Fruit fly (Drosophila melanogaster) whole organism, embryonic: ENCODE measurements around the gene Pino.
A peak's percentile ranks its signal among the peaks of the same experiment; 100 is the strongest.

Experiments used
- Antp ChIP-seq: fragments of 200-800 bp; sonication (Bioruptor generic); optimal IDR thresholded peaks from 3 replicates; lab custom pipeline; 2016; ENCODE audit warnings: missing biosample characterization, missing genetic modification characterization
- Atf-2 ChIP-seq: fragments of 200-800 bp; sonication (Bioruptor generic); optimal IDR thresholded peaks from 2 replicates; lab custom pipeline; 2016; ENCODE audit warnings: missing biosample characterization, missing genetic modification characterization
- Awh ChIP-seq: fragments of 200-800 bp; sonication (Bioruptor generic); IDR thresholded peaks from 2 replicates; pipeline ENCODE4, ENCODE4 v1.3.6; 2022; ENCODE audit warnings: missing biosample characterization, missing genetic modification characterization
- B-H1 ChIP-seq: fragments of 200-800 bp; sonication (Bioruptor generic); IDR thresholded peaks from 3 replicates; pipeline ENCODE4 v1.3.6; 2022; ENCODE audit warnings: missing biosample characterization, missing genetic modification characterization
- CG10147 ChIP-seq: fragments of 200-800 bp; sonication (Bioruptor generic); optimal IDR thresholded peaks from 2 replicates; lab custom pipeline; 2019; ENCODE audit warnings: missing biosample characterization, mild to moderate bottlenecking, missing genetic modification characterization, moderate library complexity
- CG10565 ChIP-seq: fragments of 200-800 bp; sonication (Bioruptor generic); optimal IDR thresholded peaks from 3 replicates; lab custom pipeline; 2016; ENCODE audit warnings: missing biosample characterization, mild to moderate bottlenecking, missing genetic modification characterization
- CG11695 ChIP-seq: fragments of 200-800 bp; sonication (Bioruptor generic); IDR thresholded peaks from 3 replicates; pipeline ENCODE4 v1.3.6; 2022; ENCODE audit warnings: missing biosample characterization, missing genetic modification characterization
- CG13287 ChIP-seq: fragments of 200-800 bp; sonication (Bioruptor generic); IDR thresholded peaks from 2 replicates; pipeline ENCODE4 v1.3.6; 2022; ENCODE audit warnings: missing biosample characterization, missing genetic modification characterization; ENCODE audit not compliant: partially characterized antibody
- CG13296 ChIP-seq: fragments of 200-800 bp; sonication (Bioruptor generic); optimal IDR thresholded peaks from 3 replicates; lab custom pipeline; 2018; ENCODE audit warnings: missing biosample characterization, mild to moderate bottlenecking, missing genetic modification characterization
- CG13775 ChIP-seq: fragments of 200-800 bp; sonication (Bioruptor generic); optimal IDR thresholded peaks from 3 replicates; lab custom pipeline; 2017; ENCODE audit warnings: missing biosample characterization, mild to moderate bottlenecking, missing genetic modification characterization
- CG15269 ChIP-seq: fragments of 200-800 bp; sonication (Bioruptor generic); optimal IDR thresholded peaks from 2 replicates; lab custom pipeline; 2018; ENCODE audit warnings: missing biosample characterization, mild to moderate bottlenecking, missing genetic modification characterization, moderate library complexity
- CG15696 ChIP-seq: fragments of 200-800 bp; sonication (Bioruptor generic); optimal IDR thresholded peaks from 2 replicates; lab custom pipeline; 2019; ENCODE audit warnings: missing biosample characterization, mild to moderate bottlenecking, missing genetic modification characterization, moderate library complexity
- CG16863 ChIP-seq: fragments of 200-800 bp; sonication (Bioruptor generic); optimal IDR thresholded peaks from 3 replicates; lab custom pipeline; 2016; ENCODE audit warnings: missing biosample characterization, missing genetic modification characterization
- CG18764 ChIP-seq: fragments of 200-800 bp; sonication (Bioruptor generic); optimal IDR thresholded peaks from 3 replicates; lab custom pipeline; 2016; ENCODE audit warnings: missing biosample characterization, missing genetic modification characterization
- CG2202 ChIP-seq: fragments of 200-800 bp; sonication (Bioruptor generic); optimal IDR thresholded peaks from 2 replicates; lab custom pipeline; 2018; ENCODE audit warnings: missing biosample characterization, mild to moderate bottlenecking, missing genetic modification characterization
- CG2712 ChIP-seq: fragments of 200-800 bp; optimal IDR thresholded peaks from 3 replicates; lab custom pipeline; 2019; ENCODE audit warnings: missing biosample characterization, mild to moderate bottlenecking, missing genetic modification characterization, moderate library complexity
- CG2889 ChIP-seq: fragments of 200-800 bp; sonication (Bioruptor generic); IDR thresholded peaks from 3 replicates; pipeline ENCODE4 v1.3.6; 2022; ENCODE audit warnings: missing biosample characterization, missing genetic modification characterization
- CG4282 ChIP-seq: fragments of 200-800 bp; sonication (Bioruptor generic); optimal IDR thresholded peaks from 2 replicates; lab custom pipeline; 2016; ENCODE audit warnings: missing biosample characterization, missing genetic modification characterization
- CG5953 ChIP-seq: fragments of 200-800 bp; sonication (Bioruptor generic); IDR thresholded peaks from 2 replicates; pipeline ENCODE4 v1.3.6; 2022; ENCODE audit warnings: missing biosample characterization, missing genetic modification characterization
- CG6654 ChIP-seq: fragments of 200-800 bp; sonication (Bioruptor generic); optimal IDR thresholded peaks from 2 replicates; lab custom pipeline; 2017; ENCODE audit warnings: missing biosample characterization, mild to moderate bottlenecking, missing genetic modification characterization
- CG6683 ChIP-seq: fragments of 200-800 bp; sonication (Bioruptor generic); optimal IDR thresholded peaks from 2 replicates; lab custom pipeline; 2017; ENCODE audit warnings: missing biosample characterization, mild to moderate bottlenecking, missing genetic modification characterization, missing genetic modification reagents
- CG6689 ChIP-seq: fragments of 200-800 bp; sonication (Bioruptor generic); IDR thresholded peaks from 2 replicates; pipeline ENCODE4 v1.3.6; 2022; ENCODE audit warnings: missing biosample characterization, missing genetic modification characterization
- CG7987 ChIP-seq: fragments of 200-800 bp; sonication (Bioruptor generic); optimal IDR thresholded peaks from 2 replicates; lab custom pipeline; 2018; ENCODE audit warnings: missing biosample characterization, mild to moderate bottlenecking, missing genetic modification characterization, moderate library complexity
- CG9215 ChIP-seq: fragments of 200-800 bp; sonication (Bioruptor generic); IDR thresholded peaks from 2 replicates; pipeline ENCODE4 v1.3.6; 2022; ENCODE audit warnings: missing biosample characterization, missing genetic modification characterization
- Drgx ChIP-seq: fragments of 200-800 bp; sonication (Bioruptor generic); IDR thresholded peaks from 2 replicates; pipeline ENCODE4 v1.3.6; 2022; ENCODE audit warnings: missing biosample characterization, missing genetic modification characterization
- MBD-R2 ChIP-seq: fragments of 200-800 bp; sonication (Bioruptor generic); IDR thresholded peaks from 2 replicates; pipeline ENCODE4 v1.3.6; 2022; ENCODE audit warnings: missing biosample characterization, missing genetic modification characterization
- Meics ChIP-seq: fragments of 200-800 bp; sonication (Bioruptor generic); optimal IDR thresholded peaks from 2 replicates; lab custom pipeline; 2017; ENCODE audit warnings: missing biosample characterization, mild to moderate bottlenecking, missing genetic modification characterization
- Mrtf ChIP-seq: fragments of 200-800 bp; sonication (Bioruptor generic); IDR thresholded peaks from 3 replicates; pipeline ENCODE4 v1.3.6; 2022; ENCODE audit warnings: missing biosample characterization, missing genetic modification characterization
- Nf-YB ChIP-seq: fragments of 200-800 bp; sonication (Bioruptor generic); optimal IDR thresholded peaks from 3 replicates; lab custom pipeline; 2019; ENCODE audit warnings: missing biosample characterization, mild to moderate bottlenecking, missing genetic modification characterization, moderate library complexity
- Nf-YC ChIP-seq: fragments of 200-800 bp; optimal IDR thresholded peaks from 3 replicates; lab custom pipeline; 2019; ENCODE audit warnings: missing biosample characterization, mild to moderate bottlenecking, missing genetic modification characterization, moderate library complexity
- NfI ChIP-seq: fragments of 200-800 bp; sonication (Bioruptor generic); optimal IDR thresholded peaks from 3 replicates; lab custom pipeline; 2018; ENCODE audit warnings: missing biosample characterization, mild to moderate bottlenecking, missing genetic modification characterization, moderate library complexity
- Oaz ChIP-seq: fragments of 200-800 bp; sonication (Bioruptor generic); IDR thresholded peaks from 2 replicates; pipeline ENCODE4 v1.3.6; 2022; ENCODE audit warnings: missing biosample characterization, missing genetic modification characterization
- Oli ChIP-seq: fragments of 200-800 bp; sonication (Bioruptor generic); optimal IDR thresholded peaks from 2 replicates; lab custom pipeline; 2018; ENCODE audit warnings: missing biosample characterization, mild to moderate bottlenecking, missing genetic modification characterization, moderate library complexity
- Opbp ChIP-seq: fragments of 200-800 bp; sonication (Bioruptor generic); IDR thresholded peaks from 3 replicates; pipeline ENCODE4 v1.3.6; 2022; ENCODE audit warnings: missing biosample characterization, missing genetic modification characterization; ENCODE audit not compliant: partially characterized antibody
- Rfx ChIP-seq: fragments of 200-800 bp; sonication (Bioruptor generic); IDR thresholded peaks from 2 replicates; pipeline ENCODE4 v1.3.6; 2022; ENCODE audit warnings: missing biosample characterization, missing genetic modification characterization
- Sox102F ChIP-seq: fragments of 200-800 bp; sonication (Bioruptor generic); optimal IDR thresholded peaks from 2 replicates; lab custom pipeline; 2018; ENCODE audit warnings: missing biosample characterization, mild to moderate bottlenecking, missing genetic modification characterization, moderate library complexity
- Xbp1 ChIP-seq: fragments of 200-800 bp; sonication (Bioruptor generic); optimal IDR thresholded peaks from 3 replicates; lab custom pipeline; 2016; ENCODE audit warnings: missing biosample characterization, mild to moderate bottlenecking, missing genetic modification characterization
- ci ChIP-seq: fragments of 200-800 bp; sonication (Bioruptor generic); IDR thresholded peaks from 3 replicates; pipeline ENCODE4 v1.3.6; 2022; ENCODE audit warnings: missing biosample characterization, missing genetic modification characterization
- crol ChIP-seq: fragments of 200-800 bp; sonication (Bioruptor generic); IDR thresholded peaks from 2 replicates; pipeline ENCODE4 v1.3.6; 2022; ENCODE audit warnings: missing biosample characterization, missing genetic modification characterization
- crp ChIP-seq, 2 experiments: fragments of 200-800 bp; sonication (Bioruptor generic); optimal IDR thresholded peaks; 2 replicates in 1 of 2; 3 replicates in 1 of 2; lab custom pipeline; 2017; ENCODE audit warnings: missing biosample characterization in 2 of 2, missing genetic modification characterization in 2 of 2, mild to moderate bottlenecking in 1 of 2, moderate library complexity in 1 of 2
- fd102C ChIP-seq: fragments of 200-800 bp; sonication (Bioruptor generic); optimal IDR thresholded peaks from 2 replicates; lab custom pipeline; 2018; ENCODE audit warnings: missing biosample characterization, mild to moderate bottlenecking, missing genetic modification characterization, moderate library complexity
- fu2 ChIP-seq: fragments of 200-800 bp; sonication (Bioruptor generic); optimal IDR thresholded peaks from 2 replicates; lab custom pipeline; 2016; ENCODE audit warnings: missing biosample characterization, missing genetic modification characterization
- gcm2 ChIP-seq: fragments of 200-800 bp; sonication (Bioruptor generic); optimal IDR thresholded peaks from 2 replicates; lab custom pipeline; 2016; ENCODE audit warnings: missing biosample characterization, missing genetic modification characterization
- gfzf ChIP-seq: fragments of 200-800 bp; sonication (Bioruptor generic); optimal IDR thresholded peaks from 2 replicates; lab custom pipeline; 2016; ENCODE audit warnings: missing biosample characterization, mild to moderate bottlenecking, missing genetic modification characterization, moderate library complexity
- her ChIP-seq: fragments of 200-800 bp; sonication (Bioruptor generic); optimal IDR thresholded peaks from 2 replicates; lab custom pipeline; 2016; ENCODE audit warnings: missing biosample characterization, missing genetic modification characterization
- lbe ChIP-seq: fragments of 200-800 bp; sonication (Bioruptor generic); optimal IDR thresholded peaks from 2 replicates; lab custom pipeline; 2016; ENCODE audit warnings: missing biosample characterization, mild to moderate bottlenecking, missing genetic modification characterization
- lmd ChIP-seq: fragments of 200-800 bp; sonication (Bioruptor generic); IDR thresholded peaks from 2 replicates; pipeline ENCODE4 v1.3.6; 2022; ENCODE audit warnings: missing biosample characterization, missing genetic modification characterization
- nom ChIP-seq: fragments of 200-800 bp; sonication (Bioruptor generic); optimal IDR thresholded peaks from 2 replicates; lab custom pipeline; 2017; ENCODE audit warnings: missing biosample characterization, missing genetic modification characterization, mild to moderate bottlenecking, moderate library complexity, missing genetic modification reagents
- ranshi ChIP-seq: fragments of 200-800 bp; sonication (Bioruptor generic); IDR thresholded peaks from 2 replicates; pipeline ENCODE4 v1.3.6; 2022; ENCODE audit warnings: missing biosample characterization, missing genetic modification characterization
- slp2 ChIP-seq: fragments of 200-800 bp; sonication (Bioruptor generic); optimal IDR thresholded peaks from 2 replicates; lab custom pipeline; 2016; ENCODE audit warnings: missing biosample characterization, missing genetic modification characterization
- tup ChIP-seq: fragments of 200-800 bp; sonication (Bioruptor generic); optimal IDR thresholded peaks from 2 replicates; lab custom pipeline; 2016; ENCODE audit warnings: missing biosample characterization, mild to moderate bottlenecking, missing genetic modification characterization, moderate library complexity

Gene Pino

DNA sequence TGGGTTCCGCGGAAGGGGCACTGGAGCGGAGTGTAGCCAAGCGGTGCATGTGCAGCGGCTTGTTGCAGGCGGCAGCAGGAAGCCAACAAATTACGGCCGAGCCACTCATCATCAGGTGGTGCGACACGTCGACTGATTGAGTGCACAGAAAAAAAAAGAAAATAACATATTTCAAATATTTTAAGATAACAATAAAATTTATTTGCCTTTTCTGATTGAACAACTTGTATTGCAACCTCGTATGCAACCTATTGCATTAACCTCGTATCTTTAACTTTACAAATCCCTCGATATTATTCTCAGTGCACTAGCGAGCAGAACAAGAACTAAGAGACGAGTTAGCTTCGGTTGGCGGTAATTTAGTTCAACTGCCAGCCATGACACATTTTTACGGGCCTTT, 58.4 kb downstream of the Pino start (continued):
- TF ChIP-seq CG11695 (GFP tag; lab: Robert Waterston, UW) (peak; percentile 47; the same call in 1 of the 3 replicates), CG9215 (no peak; the same call in 1 of the 2 replicates), CG5953 (GFP tag; lab: Robert Waterston, UW) (no peak), CG2202 (tag; lab: Kevin White, UChicago) (peak; percentile 30), Nf-YB (no peak), CG7987 (GFP tag; lab: Kevin White, UChicago) (no peak), her (GFP tag; lab: Kevin White, UChicago) (no peak), Meics (GFP tag; lab: Kevin White, UChicago) (no peak), CG15696 (tag; lab: Kevin White, UChicago) (peak; percentile 37), tup (GFP tag; lab: Kevin White, UChicago) (no peak), Oli (tag; lab: Kevin White, UChicago) (peak; percentile 16), CG2889 (GFP tag; lab: Robert Waterston, UW) (no peak), Atf-2 (no peak), Drgx (GFP tag; lab: Robert Waterston, UW) (peak; percentile 74), ranshi (no peak), CG13296 (no peak), lbe (GFP tag; lab: Kevin White, UChicago) (no peak), nom (GFP tag; lab: Kevin White, UChicago) (no peak), CG4282 (no peak), fu2 (GFP tag; lab: Kevin White, UChicago) (no peak), B-H1 (GFP tag; lab: Robert Waterston, UW) (no peak), Awh (GFP tag; lab: Robert Waterston, UW) (0 out of 2 replicates have a peak, but pooled peaks have one; percentile 20), Mrtf (no peak), CG10147 (GFP tag; lab: Kevin White, UChicago) (no peak), fd102C (no peak), Xbp1 (GFP tag; lab: Kevin White, UChicago) (peak; percentile 28), CG18764 (GFP tag; lab: Kevin White, UChicago) (no peak), Rfx (no peak), CG6683 (GFP tag; lab: Kevin White, UChicago) (no peak), Sox102F (GFP tag; lab: Kevin White, UChicago) (peak; percentile 41), gcm2 (GFP tag; lab: Kevin White, UChicago) (no peak), CG13287 (no peak), CG2712 (tag; lab: Kevin White, UChicago) (peak; percentile 60), Oaz (no peak), lmd (GFP tag; lab: Robert Waterston, UW) (peak; percentile 30; the same call in 1 of the 2 replicates), ci (peak; percentile 72; the same call in 2 of the 3 replicates), CG6654 (GFP tag; lab: Kevin White, UChicago) (no peak), CG15269 (no peak), Nf-YC (tag; lab: Kevin White, UChicago) (no peak), CG6689 (GFP tag; lab: Robert Waterston, UW) (peak; percentile 46; the same call in 1 of the 2 replicates), Opbp (no peak), Antp (no peak), crol (0 out of 2 replicates have a peak, but pooled peaks have one; percentile 18), slp2 (GFP tag; lab: Kevin White, UChicago) (no peak), CG16863 (GFP tag; lab: Kevin White, UChicago) (no peak), MBD-R2 (peak; percentile 11; the same call in 1 of the 2 replicates), CG10565 (no peak), gfzf (GFP tag; lab: Kevin White, UChicago) (no peak), CG13775 (GFP tag; lab: Kevin White, UChicago) (peak; percentile 43), crp (GFP tag; optimal IDR thresholded peaks at IDR 0.05; lab: Kevin White, UChicago) (no peak), NfI (no peak)
